Worm (Caenorhabditis elegans) whole organism, L3 larva: ENCODE data around the gene erg-28.

Source experiments
- R02D3.7 ChIP-seq: fragments of 150-350 bp; optimal IDR thresholded peaks from 2 replicates; lab custom pipeline; 2014; ENCODE audit warnings: missing biosample characterization, missing genetic modification characterization
- aly-2 ChIP-seq: fragments of 150-350 bp; optimal IDR thresholded peaks from 2 replicates; lab custom pipeline; 2014; ENCODE audit warnings: missing biosample characterization, missing genetic modification characterization
- ama-1 ChIP-seq: fragments of 150-350 bp; optimal IDR thresholded peaks from 2 replicates; lab custom pipeline; 2018
- ceh-16 ChIP-seq: sonication (generic microtip); optimal IDR thresholded peaks from 2 replicates; lab custom pipeline; 2017; ENCODE audit warnings: missing biosample characterization, missing genetic modification characterization
- ceh-82 ChIP-seq: fragments of 150-350 bp; optimal IDR thresholded peaks from 2 replicates; lab custom pipeline; 2014; ENCODE audit warnings: missing biosample characterization, missing genetic modification characterization
- ceh-9 ChIP-seq: sonication (generic microtip); optimal IDR thresholded peaks from 2 replicates; lab custom pipeline; 2018; ENCODE audit warnings: missing biosample characterization, missing genetic modification characterization
- egl-27 ChIP-seq: sonication (generic microtip); optimal IDR thresholded peaks from 4 replicates; lab custom pipeline; 2017; ENCODE audit warnings: missing biosample characterization, missing genetic modification reagents, missing genetic modification characterization
- egl-5 ChIP-seq: fragments of 150-350 bp; optimal IDR thresholded peaks from 2 replicates; lab custom pipeline; 2017; ENCODE audit warnings: missing biosample characterization, missing genetic modification reagents, missing genetic modification characterization, inconsistent platforms
- elt-1 ChIP-seq: fragments of 150-350 bp; optimal IDR thresholded peaks from 2 replicates; lab custom pipeline; 2014; ENCODE audit warnings: missing biosample characterization, missing genetic modification characterization
- elt-2 ChIP-seq: sonication (generic microtip); optimal IDR thresholded peaks from 2 replicates; lab custom pipeline; 2016; ENCODE audit warnings: missing genetic modification reagents, mild to moderate bottlenecking, missing genetic modification characterization, missing compliant biosample characterization
- elt-3 ChIP-seq, 3 experiments: fragments of 150-350 bp in 1 of 3; sonication (generic microtip) in 2 of 3; optimal IDR thresholded peaks; 2 replicates in 2 of 3; 4 replicates in 1 of 3; lab custom pipeline; 2014 to 2017; ENCODE audit warnings: missing biosample characterization in 3 of 3, missing genetic modification characterization in 3 of 3
- eor-1 ChIP-seq, 2 experiments: fragments of 150-350 bp; optimal IDR thresholded peaks; 2 replicates each; lab custom pipeline; 2014 to 2018; ENCODE audit warnings: missing biosample characterization in 2 of 2, missing genetic modification characterization in 2 of 2
- fkh-10 ChIP-seq: sonication (generic microtip); optimal IDR thresholded peaks from 2 replicates; lab custom pipeline; 2017; ENCODE audit warnings: missing biosample characterization, missing genetic modification reagents, missing genetic modification characterization
- fkh-2 ChIP-seq: fragments of 150-350 bp; optimal IDR thresholded peaks from 2 replicates; lab custom pipeline; 2014; ENCODE audit warnings: missing biosample characterization, missing genetic modification reagents, missing genetic modification characterization
- fos-1 ChIP-seq: fragments of 150-350 bp; optimal IDR thresholded peaks from 2 replicates; lab custom pipeline; 2014; ENCODE audit warnings: missing biosample characterization, missing genetic modification characterization
- hmg-11 ChIP-seq: sonication (generic microtip); optimal IDR thresholded peaks from 2 replicates; lab custom pipeline; 2016; ENCODE audit warnings: missing genetic modification characterization, missing compliant biosample characterization
- jun-1 ChIP-seq: fragments of 150-350 bp; optimal IDR thresholded peaks from 2 replicates; lab custom pipeline; 2014; ENCODE audit warnings: missing biosample characterization, missing genetic modification reagents, missing genetic modification characterization
- lin-39 ChIP-seq: fragments of 150-350 bp; optimal IDR thresholded peaks from 2 replicates; lab custom pipeline; 2018; ENCODE audit warnings: missing biosample characterization, missing genetic modification reagents, missing genetic modification characterization
- lsy-12 ChIP-seq: sonication (generic microtip); optimal IDR thresholded peaks from 2 replicates; lab custom pipeline; 2016; ENCODE audit warnings: mild to moderate bottlenecking, missing genetic modification characterization, missing compliant biosample characterization
- mml-1 ChIP-seq: fragments of 150-350 bp; sonication (generic microtip); optimal IDR thresholded peaks from 3 replicates; lab custom pipeline; 2014; ENCODE audit warnings: missing biosample characterization, missing genetic modification characterization
- nfya-1 ChIP-seq: sonication (generic microtip); optimal IDR thresholded peaks from 2 replicates; lab custom pipeline; 2017; ENCODE audit warnings: missing genetic modification characterization, mild to moderate bottlenecking, missing compliant biosample characterization, antibody characterized with exemption, moderate library complexity; ENCODE audit not compliant: insufficient read depth
- nhr-11 ChIP-seq: fragments of 150-350 bp; optimal IDR thresholded peaks from 2 replicates; lab custom pipeline; 2014; ENCODE audit warnings: missing biosample characterization, missing genetic modification characterization
- nhr-23 ChIP-seq: fragments of 150-350 bp; optimal IDR thresholded peaks from 2 replicates; lab custom pipeline; 2014; ENCODE audit warnings: missing biosample characterization, missing genetic modification reagents, missing genetic modification characterization
- nhr-237 ChIP-seq: fragments of 150-350 bp; optimal IDR thresholded peaks from 2 replicates; lab custom pipeline; 2014; ENCODE audit warnings: missing biosample characterization, missing genetic modification characterization
- nhr-25 ChIP-seq: sonication (generic microtip); optimal IDR thresholded peaks from 2 replicates; lab custom pipeline; 2017; ENCODE audit warnings: missing biosample characterization, missing genetic modification characterization
- nhr-28 ChIP-seq: fragments of 150-350 bp; optimal IDR thresholded peaks from 2 replicates; lab custom pipeline; 2014; ENCODE audit warnings: missing biosample characterization, missing genetic modification characterization
- nhr-43 ChIP-seq: sonication (generic microtip); optimal IDR thresholded peaks from 2 replicates; lab custom pipeline; 2016; ENCODE audit warnings: mild to moderate bottlenecking, missing genetic modification characterization, missing compliant biosample characterization; ENCODE audit not compliant: poor library complexity, severe bottlenecking
- nhr-67 ChIP-seq: fragments of 150-350 bp; optimal IDR thresholded peaks from 2 replicates; lab custom pipeline; 2014; ENCODE audit warnings: missing biosample characterization, missing genetic modification characterization
- pha-4 ChIP-seq: fragments of 150-350 bp; optimal IDR thresholded peaks from 2 replicates; lab custom pipeline; 2014; ENCODE audit warnings: missing biosample characterization, missing genetic modification reagents, missing genetic modification characterization
- pqm-1 ChIP-seq: fragments of 150-350 bp; optimal IDR thresholded peaks from 2 replicates; lab custom pipeline; 2017; ENCODE audit warnings: missing biosample characterization, missing genetic modification characterization, inconsistent platforms
- sea-2 ChIP-seq: fragments of 150-350 bp; sonication (generic microtip); optimal IDR thresholded peaks from 4 replicates; lab custom pipeline; 2014; ENCODE audit warnings: missing biosample characterization, missing genetic modification reagents, missing genetic modification characterization
- skn-1 ChIP-seq: fragments of 150-350 bp; optimal IDR thresholded peaks from 2 replicates; lab custom pipeline; 2014; ENCODE audit warnings: missing biosample characterization, missing genetic modification characterization
- snpc-4 ChIP-seq: fragments of 150-350 bp; optimal IDR thresholded peaks from 2 replicates; lab custom pipeline; 2014; ENCODE audit warnings: missing biosample characterization, missing genetic modification characterization
- tbx-2 ChIP-seq: sonication (generic microtip); optimal IDR thresholded peaks from 2 replicates; lab custom pipeline; 2016; ENCODE audit warnings: mild to moderate bottlenecking, missing genetic modification characterization, missing compliant biosample characterization
- unc-39 ChIP-seq: sonication (generic microtip); optimal IDR thresholded peaks from 4 replicates; lab custom pipeline; 2017; ENCODE audit warnings: missing biosample characterization, missing genetic modification characterization
- zag-1 ChIP-seq: fragments of 150-350 bp; optimal IDR thresholded peaks from 2 replicates; lab custom pipeline; 2014; ENCODE audit warnings: missing biosample characterization, missing genetic modification characterization
- ztf-11 ChIP-seq: fragments of 150-350 bp; optimal IDR thresholded peaks from 2 replicates; lab custom pipeline; 2014; ENCODE audit warnings: missing biosample characterization, missing genetic modification characterization

Gene erg-28

ce11 chrV:12633046-12633445 lies 25.8 kb downstream of the erg-28 start:
- TF ChIP-seq snpc-4, result no peak
- no peak for TF ChIP-seq ama-1
- no peak for TF ChIP-seq fos-1 (tag; lab: Kevin White, UChicago)
- no peak for TF ChIP-seq aly-2
- no peak for TF ChIP-seq pha-4
- no peak for TF ChIP-seq hmg-11 (tag; lab: Kevin White, UChicago)
- TF ChIP-seq lin-39 (tag; lab: Kevin White, UChicago), result no peak
- TF ChIP-seq nhr-28 (tag; lab: Kevin White, UChicago), result no peak
- no peak for TF ChIP-seq nhr-23 (tag; lab: Kevin White, UChicago)
- TF ChIP-seq eor-1 (tag; optimal IDR thresholded peaks at IDR 0.05; lab: Kevin White, UChicago), result no peak
- no peak for TF ChIP-seq R02D3.7 (tag; lab: Kevin White, UChicago)
- no peak for TF ChIP-seq fkh-2

ce11 chrV:12634050-12634449 lies 26.8 kb downstream of the erg-28 start:
- TF ChIP-seq elt-1 (tag; lab: Kevin White, UChicago) (no peak), elt-2 (tag; lab: Kevin White, UChicago) (peak; percentile 77), ama-1 (no peak), zag-1 (tag; lab: Kevin White, UChicago) (no peak), pqm-1 (tag; lab: Kevin White, UChicago) (peak; percentile 52)

ce11 chrV:12634746-12635145 lies 27.5 kb downstream of the erg-28 start:
- TF ChIP-seq elt-2 (tag; lab: Kevin White, UChicago), result no peak
- no peak for TF ChIP-seq nhr-43 (tag; lab: Kevin White, UChicago)
- peak; percentile 76 for TF ChIP-seq mml-1
- no peak for TF ChIP-seq ceh-16 (tag; lab: Kevin White, UChicago)
- no peak for TF ChIP-seq nfya-1
- TF ChIP-seq egl-5 (tag; lab: Kevin White, UChicago), result peak; percentile 32
- no peak for TF ChIP-seq eor-1 (tag; optimal IDR thresholded peaks at IDR 0.05; lab: Kevin White, UChicago)
- TF ChIP-seq ceh-9 (tag; lab: Kevin White, UChicago), result no peak
- no peak for TF ChIP-seq elt-1 (tag; lab: Kevin White, UChicago)

ce11 chrV:12635218-12635617 lies 28.0 kb downstream of the erg-28 start:
- TF ChIP-seq fkh-10, result no peak
- TF ChIP-seq skn-1 (tag; lab: Kevin White, UChicago), result no peak
- no peak for TF ChIP-seq ztf-11 (tag; lab: Kevin White, UChicago)
- TF ChIP-seq elt-2 (tag; lab: Kevin White, UChicago), result peak; percentile 43
- no peak for TF ChIP-seq lsy-12 (tag; lab: Kevin White, UChicago)
- no peak for TF ChIP-seq elt-3 (tag; optimal IDR thresholded peaks at IDR 0.05; lab: Kevin White, UChicago)
- no peak for TF ChIP-seq nhr-67 (tag; lab: Kevin White, UChicago)
- no peak for TF ChIP-seq ceh-82
- TF ChIP-seq egl-27 (tag; lab: Kevin White, UChicago), result no peak
- TF ChIP-seq sea-2 (GFP tag; lab: Kevin White, UChicago), result no peak
- no peak for TF ChIP-seq nhr-11 (tag; lab: Kevin White, UChicago)
- TF ChIP-seq aly-2, result no peak
- no peak for TF ChIP-seq fos-1 (tag; lab: Kevin White, UChicago)
- peak; percentile 94 for TF ChIP-seq pha-4
- peak; percentile 63 for TF ChIP-seq jun-1
- TF ChIP-seq tbx-2, result no peak
- no peak for TF ChIP-seq elt-1 (tag; lab: Kevin White, UChicago)
- TF ChIP-seq nhr-25, result peak; percentile 40
- peak; percentile 23 for TF ChIP-seq nhr-43 (tag; lab: Kevin White, UChicago)
- TF ChIP-seq unc-39, result no peak
- TF ChIP-seq nhr-237 (tag; lab: Kevin White, UChicago), result no peak
- peak; percentile 62 for TF ChIP-seq pqm-1 (tag; lab: Kevin White, UChicago)
- no peak for TF ChIP-seq nhr-28 (tag; lab: Kevin White, UChicago)

ce11 chrV:12636248-12636647 lies 29.0 kb downstream of the erg-28 start:
- TF ChIP-seq R02D3.7 (tag; lab: Kevin White, UChicago) (no peak), egl-5 (tag; lab: Kevin White, UChicago) (peak; percentile 2), nhr-25 (peak; percentile 63), fkh-10 (no peak)
